Worm (Caenorhabditis elegans) whole organism, L3 larva: ENCODE measurements around the gene sas-6.

Experiments used
- ama-1 ChIP-seq: fragments of 150-350 bp; optimal IDR thresholded peaks from 2 replicates; lab custom pipeline; 2018
- nhr-11 ChIP-seq: fragments of 150-350 bp; optimal IDR thresholded peaks from 2 replicates; lab custom pipeline; 2014; ENCODE audit warnings: missing biosample characterization, missing genetic modification characterization
- unc-62 ChIP-seq: fragments of 150-350 bp; sonication (generic microtip); optimal IDR thresholded peaks from 4 replicates; lab custom pipeline; 2014; ENCODE audit warnings: missing biosample characterization, missing genetic modification reagents, missing genetic modification characterization

DNA sequence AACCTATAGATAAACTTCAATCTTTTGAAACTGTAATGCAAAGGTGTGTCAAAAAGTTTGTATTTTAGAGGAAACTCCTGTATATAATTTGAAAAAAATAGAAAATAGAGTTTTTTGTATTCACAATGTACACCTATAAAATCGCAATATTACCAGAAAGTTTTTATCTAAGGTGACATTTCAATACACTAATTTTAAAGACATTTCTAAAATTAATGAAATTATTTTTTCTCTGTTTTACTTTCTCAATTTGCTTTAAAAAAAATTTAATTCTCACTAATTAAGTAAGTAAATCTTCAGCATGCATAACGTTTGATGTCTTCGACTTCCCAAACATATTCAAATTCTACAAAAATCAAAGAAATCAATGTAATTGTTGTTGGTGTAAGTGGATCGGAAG is 39.1 kb upstream of the sas-6 start, which contains the start of gene rga-5:
- TF ChIP-seq ama-1 (no peak), unc-62 (GFP tag; lab: Kevin White, UChicago) (no peak), nhr-11 (no peak)
